Fruit fly (Drosophila melanogaster) whole organism: ENCODE data around the gene CG5958.

ENCODE experiments used
- CG8478 ChIP-seq: fragments of >200 bp; optimal IDR thresholded peaks from 2 replicates; lab custom pipeline; 2018; ENCODE audit warnings: inconsistent platforms
- Dll ChIP-seq: fragments of >200 bp; optimal IDR thresholded peaks from 2 replicates; lab custom pipeline; 2017
- EcR ChIP-seq, 2 experiments: fragments of >200 bp; optimal IDR thresholded peaks; 2 replicates each; lab custom pipeline; 2017; ENCODE audit warnings: missing biosample characterization in 2 of 2, missing genetic modification characterization in 2 of 2, missing genetic modification reagents in 2 of 2
- pan ChIP-seq: fragments of >200 bp; optimal IDR thresholded peaks from 2 replicates; lab custom pipeline; 2017
- psq ChIP-seq: fragments of >200 bp; optimal IDR thresholded peaks from 2 replicates; lab custom pipeline; 2017
- usp ChIP-seq: fragments of >200 bp; optimal IDR thresholded peaks from 2 replicates; lab custom pipeline; 2017; ENCODE audit warnings: missing biosample characterization, missing genetic modification characterization, mixed read lengths

DNA sequence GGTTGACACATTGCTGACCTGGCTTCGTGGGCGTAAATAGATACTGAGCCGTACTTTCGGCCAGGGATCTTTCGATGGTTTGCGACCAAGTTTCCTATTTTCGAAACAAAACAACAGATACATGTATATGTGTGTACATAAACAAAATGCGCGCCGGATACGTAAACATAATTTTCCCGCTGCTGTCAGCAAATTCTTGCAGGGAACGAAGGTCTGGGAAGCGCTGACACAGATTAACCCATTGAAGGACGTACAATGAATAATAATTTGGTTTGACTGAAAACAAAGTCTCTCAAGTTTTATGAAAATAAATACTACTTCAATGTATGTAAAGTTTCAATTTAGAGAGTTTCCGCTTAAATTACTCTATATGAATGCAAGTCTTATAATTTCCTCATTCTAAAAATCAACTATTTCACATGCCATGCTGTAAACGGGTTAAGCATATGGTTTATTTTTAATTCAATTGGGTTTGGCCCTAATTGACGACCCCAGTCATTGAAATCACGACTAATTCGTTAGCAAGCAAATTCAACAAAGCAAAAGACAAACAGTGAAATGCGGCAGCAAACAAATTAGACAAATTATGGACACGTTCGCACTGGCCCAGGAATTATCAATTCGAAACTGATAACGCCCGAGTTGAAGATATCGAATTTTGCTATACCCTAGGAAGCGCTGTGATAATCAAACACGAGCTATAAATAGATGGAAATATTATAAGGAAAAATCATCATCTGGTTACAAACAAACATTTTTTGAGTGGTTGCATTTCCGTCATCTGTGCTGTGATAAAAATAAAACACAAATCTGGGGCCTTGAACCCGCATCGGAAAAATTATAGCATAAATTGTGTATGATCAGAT lies 46.5 kb downstream of the CG5958 start:
- TF ChIP-seq psq (lab: Kevin White, UChicago): no peak
- peak; percentile 55 for TF ChIP-seq pan
- TF ChIP-seq CG8478: no peak
- TF ChIP-seq Dll (lab: Kevin White, UChicago): no peak
- TF ChIP-seq usp (GFP tag; lab: Kevin White, UChicago): no peak
- no peak for TF ChIP-seq EcR (GFP tag; optimal IDR thresholded peaks at IDR 0.05; lab: Kevin White, UChicago)
